Worm (Caenorhabditis elegans) whole organism, mixed stage, embryonic: ENCODE measurements around the gene ddi-1.

Source experiments
- blmp-1 ChIP-seq: fragments of 150-350 bp; optimal IDR thresholded peaks from 2 replicates; lab custom pipeline; 2014; ENCODE audit warnings: missing biosample characterization, missing genetic modification characterization
- lin-13 ChIP-seq: fragments of 150-350 bp; optimal IDR thresholded peaks from 2 replicates; lab custom pipeline; 2014; ENCODE audit warnings: missing biosample characterization, missing genetic modification characterization
- mep-1 ChIP-seq: fragments of 150-350 bp; optimal IDR thresholded peaks from 2 replicates; lab custom pipeline; 2017; ENCODE audit warnings: missing biosample characterization, missing genetic modification reagents, missing genetic modification characterization, inconsistent platforms
- nhr-12 ChIP-seq: fragments of 150-350 bp; optimal IDR thresholded peaks from 2 replicates; lab custom pipeline; 2014; ENCODE audit warnings: missing biosample characterization, missing genetic modification characterization
- unc-62 ChIP-seq: fragments of 150-350 bp; optimal IDR thresholded peaks from 2 replicates; lab custom pipeline; 2014; ENCODE audit warnings: missing biosample characterization, missing genetic modification reagents, missing genetic modification characterization
- zip-8 ChIP-seq: fragments of 150-350 bp; optimal IDR thresholded peaks from 2 replicates; lab custom pipeline; 2014; ENCODE audit warnings: missing biosample characterization, missing genetic modification characterization

DNA sequence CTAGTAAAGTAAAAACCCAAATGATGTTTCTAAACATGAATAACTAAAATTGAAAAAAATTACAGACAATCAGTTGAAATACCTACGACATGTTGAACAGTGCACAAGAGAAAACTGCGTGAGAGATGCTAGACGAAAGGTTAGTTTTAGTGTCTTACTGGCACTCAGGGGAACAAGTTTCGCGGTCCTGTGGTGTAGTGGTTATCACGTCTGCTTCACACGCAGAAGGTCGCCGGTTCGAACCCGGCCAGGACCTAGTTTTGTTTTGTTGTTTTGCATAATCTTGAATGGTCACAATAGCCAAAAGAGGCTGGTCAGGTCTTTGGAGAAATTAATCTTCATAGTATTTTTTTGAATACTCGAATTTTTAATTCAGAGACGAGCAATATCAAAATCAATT, 41.7 kb upstream of the ddi-1 start:
- TF ChIP-seq mep-1 (tag; lab: Kevin White, UChicago) (no peak), zip-8 (tag; lab: Kevin White, UChicago) (no peak), nhr-12 (no peak), lin-13 (tag; lab: Kevin White, UChicago) (no peak), unc-62 (GFP tag; lab: Kevin White, UChicago) (no peak), blmp-1 (tag; lab: Kevin White, UChicago) (no peak)
